Fruit fly (Drosophila melanogaster): Measurements from ENCODE around the gene Tango5.
A peak's percentile ranks its signal among the peaks of the same experiment; 100 is the strongest.

DNA sequence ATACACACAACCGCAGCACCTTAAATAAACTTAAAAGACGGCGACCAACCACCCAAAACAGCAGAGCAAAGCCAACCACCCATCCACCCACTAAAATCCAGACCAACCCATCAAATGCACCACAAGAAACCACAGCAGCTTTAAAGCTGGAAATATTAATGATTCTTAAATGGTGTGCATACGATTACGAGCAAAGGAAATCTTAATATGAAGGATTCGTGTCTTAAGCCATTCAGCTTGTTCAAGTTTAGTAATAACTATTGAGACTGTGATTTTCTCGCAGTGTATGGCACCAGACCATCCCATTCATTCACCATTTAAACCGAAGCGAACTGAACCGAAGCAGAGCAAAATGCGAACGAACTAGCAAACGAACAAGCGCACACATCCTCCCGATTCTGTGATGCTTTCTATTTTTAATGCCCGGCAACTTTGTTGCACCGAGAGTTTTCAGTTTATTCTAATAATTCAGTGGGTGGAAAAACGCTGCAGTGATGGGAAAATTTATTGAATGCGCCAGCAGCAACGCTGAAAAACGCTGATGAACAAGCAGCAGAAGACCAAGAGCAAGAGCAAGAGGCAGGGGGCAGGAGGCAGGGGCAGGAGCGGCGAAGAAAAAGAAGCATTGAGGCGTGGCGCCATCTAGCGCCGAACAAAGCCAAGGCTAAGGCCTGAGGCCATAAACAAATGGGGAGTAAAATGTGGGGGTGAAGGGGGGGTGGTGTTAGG is 26.6 kb downstream of the Tango5 start:
- TF ChIP-seq CTCF (optimal IDR thresholded peaks at IDR 0.05), result peak; percentile 78 to 83
- TF ChIP-seq CG8478 (optimal IDR thresholded peaks at IDR 0.05), result no peak

Data from S2 (cell line).